Fruit fly (Drosophila melanogaster) S2 (cell line): Measurements from ENCODE around the gene poe.

Experiments
- CG8478 ChIP-seq: fragments of >200 bp; optimal IDR thresholded peaks from 2 replicates; lab custom pipeline; 2018
- CTCF ChIP-seq, 2 experiments: fragments of >200 bp; optimal IDR thresholded peaks; 2 replicates each; lab custom pipeline; 2018

The poe gene

DNA sequence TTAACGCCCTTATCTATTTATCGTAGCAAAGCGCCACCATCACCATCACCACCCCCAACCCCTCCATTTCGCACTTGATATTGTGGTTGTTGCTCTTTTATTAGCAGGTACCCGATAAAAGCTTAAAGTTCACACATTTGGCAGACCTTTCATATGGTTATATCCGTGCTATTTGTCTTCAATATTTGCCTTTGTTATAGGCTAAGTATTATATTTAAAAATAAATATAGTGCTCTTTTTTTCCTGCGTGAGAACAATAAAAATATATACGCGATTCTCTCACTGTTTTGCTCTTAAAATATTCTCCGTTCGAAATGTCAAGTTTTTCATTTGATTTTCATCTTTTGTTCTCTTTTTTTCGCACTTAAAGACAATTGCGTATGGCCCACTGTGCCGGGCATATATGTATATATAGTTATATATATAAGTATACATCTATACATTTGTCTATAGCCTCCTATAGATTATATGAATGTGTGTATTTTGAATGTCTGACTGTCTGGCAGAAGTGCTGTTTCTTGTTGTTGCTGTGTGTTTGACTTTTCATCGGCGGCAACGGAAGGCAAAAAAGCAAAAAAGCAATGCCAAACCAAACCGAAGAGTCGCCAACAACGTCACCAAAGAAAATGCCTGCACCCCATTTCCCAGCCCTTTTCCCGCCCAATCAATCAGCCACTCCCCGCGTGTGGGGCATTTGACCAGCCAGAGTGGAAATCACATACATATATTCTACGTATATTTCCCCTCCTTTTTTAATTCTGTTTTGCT lies 22.8 kb upstream of the poe start:
- TF ChIP-seq CG8478 (lab: Kevin White, UChicago) (no peak), CTCF (optimal IDR thresholded peaks at IDR 0.05; lab: Kevin White, UChicago) (no peak)

DNA sequence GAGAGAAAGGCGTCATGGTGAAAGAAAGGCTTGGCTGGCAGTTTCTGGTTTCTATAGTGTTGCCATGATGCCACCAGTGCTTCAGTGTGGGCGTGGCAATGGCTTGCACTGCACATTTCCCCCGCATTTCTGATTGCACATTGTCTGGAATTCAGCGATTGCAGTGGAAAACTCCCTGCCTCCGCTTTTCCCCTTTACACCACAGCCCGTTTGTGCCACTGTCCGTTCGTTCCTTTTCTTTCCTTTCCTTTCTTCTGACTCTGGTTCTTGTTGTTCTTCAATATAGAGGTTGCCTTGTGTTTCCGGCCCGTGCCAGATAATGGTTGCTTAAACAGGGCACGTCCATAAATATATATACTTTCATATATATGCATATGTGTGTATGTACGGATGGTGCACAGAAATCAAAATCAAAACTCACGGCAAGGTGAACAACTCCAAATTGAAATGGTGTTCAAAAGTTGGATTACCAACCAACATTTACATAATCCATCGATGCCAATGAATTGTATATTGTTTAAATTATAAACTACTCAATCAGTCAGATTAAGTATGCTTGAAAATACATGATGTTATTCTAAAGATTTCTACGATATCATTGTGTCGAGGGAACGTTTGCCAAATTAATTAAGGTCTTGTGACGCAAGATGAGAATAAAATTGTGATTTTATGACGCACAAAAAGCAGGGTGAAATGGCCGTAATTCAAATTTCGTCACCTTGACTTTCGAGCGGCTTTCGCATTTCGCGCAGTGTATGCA lies 21.9 kb upstream of the poe start:
- TF ChIP-seq CG8478 (lab: Kevin White, UChicago), result no peak
- TF ChIP-seq CTCF (optimal IDR thresholded peaks at IDR 0.05; lab: Kevin White, UChicago), result no peak

DNA sequence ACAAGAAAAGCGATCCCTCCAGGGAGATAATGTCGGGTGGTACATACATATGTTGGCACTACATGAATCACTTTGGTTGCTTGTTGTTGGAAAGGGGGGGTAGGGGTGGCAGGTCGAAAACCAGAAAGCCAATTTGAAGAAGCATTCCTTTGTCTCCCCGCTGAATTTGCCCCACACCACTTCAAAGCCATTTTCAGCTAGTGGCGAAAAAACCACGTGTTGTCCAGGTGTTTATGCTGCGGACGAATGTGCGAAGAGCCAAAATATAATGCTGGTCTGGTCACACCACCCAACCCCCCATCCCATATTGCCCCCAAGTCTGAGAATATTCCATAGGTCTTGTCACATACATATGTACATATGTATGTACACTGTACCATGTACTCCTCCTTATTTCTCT lies 20.5 kb upstream of the poe start:
- TF ChIP-seq CG8478 (lab: Kevin White, UChicago), result no peak
- no peak for TF ChIP-seq CTCF (optimal IDR thresholded peaks at IDR 0.05; lab: Kevin White, UChicago)

DNA sequence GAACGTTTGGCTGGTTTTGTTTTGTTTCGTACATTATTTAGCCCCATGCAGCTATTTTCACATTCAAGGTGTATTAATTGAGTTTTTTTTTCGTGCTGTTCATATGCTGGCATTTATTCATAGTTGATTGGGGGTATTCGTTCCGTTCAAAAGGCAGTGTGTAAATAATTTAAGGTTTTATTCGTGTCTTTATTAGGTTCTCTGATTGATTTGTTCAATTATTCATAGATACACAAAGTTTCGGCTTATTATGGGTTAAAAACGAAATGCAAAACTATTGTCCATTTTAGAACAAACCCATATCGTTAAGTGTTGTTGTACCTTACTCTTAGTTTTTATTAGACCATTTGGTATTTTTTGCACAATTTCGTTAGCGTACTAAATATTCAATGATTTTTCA lies 20.0 kb upstream of the poe start:
- TF ChIP-seq CTCF (optimal IDR thresholded peaks at IDR 0.05; lab: Kevin White, UChicago), result no peak
- no peak for TF ChIP-seq CG8478 (lab: Kevin White, UChicago)

DNA sequence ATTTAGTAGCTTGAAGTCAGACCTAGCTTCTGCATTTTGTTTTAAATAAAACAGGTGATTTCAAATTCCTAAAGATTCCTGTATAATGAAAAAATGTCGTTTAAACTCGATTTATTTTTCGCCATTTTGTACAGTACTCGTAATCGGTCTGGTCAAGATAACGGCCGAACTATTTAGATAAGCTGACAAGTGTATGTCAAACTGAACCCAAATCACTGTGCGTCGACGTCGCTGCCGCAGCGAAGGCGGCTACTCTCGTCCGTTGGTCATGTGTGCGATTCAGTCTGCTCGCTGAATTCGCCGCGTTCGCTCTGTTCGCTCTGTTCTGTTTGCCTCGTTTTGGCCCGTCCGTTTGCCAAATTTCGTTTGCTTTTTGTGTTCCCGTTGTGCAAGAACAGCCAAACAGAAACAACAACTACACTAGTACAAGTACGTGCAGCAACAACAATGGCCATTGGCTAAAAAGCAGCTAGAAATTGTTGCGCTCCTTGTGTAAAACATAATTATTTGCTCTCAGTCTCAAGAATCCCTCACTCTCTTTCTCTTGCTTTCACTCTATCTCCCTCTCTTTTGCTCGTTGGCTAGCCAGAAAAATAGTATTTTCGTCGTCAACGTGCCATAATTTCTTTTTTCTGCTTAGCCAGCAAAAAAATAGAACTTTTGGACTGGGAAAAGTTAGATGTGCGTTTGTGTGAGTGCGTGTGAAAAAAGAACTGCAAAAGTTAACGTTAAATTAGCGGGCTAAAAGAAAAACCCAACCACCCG lies 16.8 kb upstream of the poe start:
- TF ChIP-seq CG8478 (lab: Kevin White, UChicago) (no peak), CTCF (optimal IDR thresholded peaks at IDR 0.05; lab: Kevin White, UChicago) (no peak)

DNA sequence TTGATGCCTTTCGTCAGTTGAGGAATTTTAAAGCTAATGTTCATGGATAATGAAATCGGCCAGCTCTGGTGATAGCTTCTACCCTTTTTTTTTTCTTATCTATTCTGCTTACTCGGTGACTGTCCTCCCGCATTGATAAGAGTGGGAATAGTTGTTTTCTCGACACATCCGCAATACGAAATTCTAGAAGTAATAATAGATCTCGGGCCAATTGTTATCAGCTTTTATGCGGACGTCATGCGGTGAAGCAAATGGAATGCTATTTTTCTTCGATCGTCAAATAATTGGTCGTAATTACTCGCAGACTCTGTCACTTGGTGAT lies 16.0 kb upstream of the poe start:
- TF ChIP-seq CG8478 (lab: Kevin White, UChicago), result no peak
- no peak for TF ChIP-seq CTCF (optimal IDR thresholded peaks at IDR 0.05; lab: Kevin White, UChicago)

DNA sequence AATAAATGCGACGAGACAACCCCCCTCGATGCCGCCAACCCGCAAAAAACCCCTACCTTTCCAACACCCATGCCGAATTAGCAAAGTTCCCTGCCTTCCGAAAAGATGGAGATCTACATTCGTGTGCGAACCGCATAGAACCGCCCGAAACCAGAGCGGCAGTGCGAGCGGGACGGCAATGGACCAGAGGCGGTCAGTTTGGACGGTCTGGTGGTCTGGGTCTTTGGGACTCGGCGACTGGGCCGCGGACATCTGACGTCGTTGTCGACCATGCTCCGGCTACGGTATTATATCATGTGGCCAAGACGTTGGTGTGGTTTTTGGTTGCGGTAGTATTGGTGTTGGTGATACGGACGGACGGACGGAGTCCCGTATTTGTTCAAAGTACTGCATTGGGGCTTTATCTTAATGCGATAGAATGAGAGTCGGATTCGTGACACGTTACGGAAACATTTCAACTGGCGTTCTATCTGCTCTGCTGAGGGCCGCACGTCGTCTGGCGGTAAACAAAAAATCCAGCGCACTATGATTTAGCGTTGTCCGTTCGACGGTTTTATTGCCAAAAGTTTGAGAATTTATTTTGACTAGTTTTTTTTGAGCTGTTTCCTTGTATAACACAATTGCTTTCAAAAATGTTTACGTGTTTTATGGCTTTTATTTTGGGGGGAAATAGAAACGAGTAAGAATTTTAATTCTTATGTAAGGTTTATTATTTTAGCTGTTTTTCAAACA lies 15.5 kb upstream of the poe start:
- TF ChIP-seq CTCF (optimal IDR thresholded peaks at IDR 0.05; lab: Kevin White, UChicago) (no peak), CG8478 (lab: Kevin White, UChicago) (no peak)

DNA sequence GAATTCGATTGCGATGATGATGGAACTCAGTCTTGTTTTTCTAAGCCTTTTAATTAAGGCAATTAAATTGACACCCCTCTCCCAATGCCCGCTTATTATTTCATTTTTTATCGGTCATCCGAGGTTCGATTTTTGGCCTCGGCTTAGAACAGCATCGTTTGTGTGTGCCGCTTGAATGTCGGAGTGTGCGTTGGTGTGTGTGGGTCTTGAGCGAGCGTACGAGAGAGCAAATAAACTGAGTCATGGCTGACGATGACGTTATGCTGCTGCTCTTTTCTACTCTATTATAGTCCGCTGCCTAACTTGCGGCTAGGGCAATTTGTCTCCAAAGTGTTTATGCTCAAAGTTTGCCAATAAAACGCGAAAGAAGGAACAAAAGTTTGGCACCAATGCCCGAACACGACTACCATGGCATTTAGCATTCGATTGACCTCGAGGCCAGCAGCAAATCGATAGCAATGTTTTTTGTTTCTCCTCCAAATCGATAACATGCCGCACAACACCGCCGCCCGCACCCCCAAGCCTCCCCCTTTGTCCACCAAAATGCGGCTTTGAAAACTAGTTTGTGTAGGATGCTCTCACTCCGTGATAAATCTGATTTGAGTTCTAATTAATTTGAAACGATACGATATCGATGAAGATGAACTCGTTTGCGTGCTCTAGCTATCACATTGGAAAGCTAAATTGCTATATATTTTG lies 14.2 kb upstream of the poe start:
- TF ChIP-seq CTCF (optimal IDR thresholded peaks at IDR 0.05; lab: Kevin White, UChicago) (no peak), CG8478 (lab: Kevin White, UChicago) (no peak)

DNA sequence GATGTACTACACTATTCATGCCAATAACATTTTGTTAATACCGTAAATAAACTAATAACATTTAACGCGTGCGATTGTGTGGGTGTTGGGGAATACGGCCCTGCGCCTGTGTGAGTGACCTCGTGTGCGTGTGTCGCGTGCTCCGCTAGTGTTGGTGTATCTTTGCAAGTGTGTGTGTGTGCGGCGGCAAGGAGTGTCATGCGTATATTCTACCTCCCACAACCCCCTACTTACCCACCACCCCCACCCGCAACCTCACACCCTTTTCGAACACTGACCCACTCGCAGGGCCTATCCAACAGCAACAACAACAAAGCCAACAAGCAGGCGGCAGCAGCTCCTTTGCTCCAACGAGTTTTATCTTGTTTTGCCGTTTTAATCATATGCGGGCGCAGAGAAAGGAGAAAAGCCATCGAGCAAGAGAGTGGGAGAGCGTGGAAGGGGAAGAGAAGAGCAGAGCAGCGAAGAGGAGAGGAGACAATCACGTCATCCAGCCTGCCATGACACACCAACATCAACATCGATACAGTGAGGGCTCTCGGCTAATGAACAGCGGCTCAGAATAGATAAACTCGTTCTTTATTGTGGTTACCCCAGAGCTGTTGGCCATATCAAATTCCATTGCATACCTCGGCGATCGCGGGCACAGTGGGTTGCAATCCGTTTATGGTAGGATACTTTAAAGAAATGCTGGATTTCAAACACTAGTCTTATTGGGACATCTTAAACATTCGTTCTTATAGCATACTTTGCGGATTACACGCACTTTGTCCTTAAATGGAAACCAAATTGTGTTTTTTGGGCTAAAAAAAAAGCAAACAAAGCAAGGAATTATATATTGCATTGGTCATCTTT lies 13.2 kb upstream of the poe start:
- peak in 1 of 2 experiments; percentile 4 for TF ChIP-seq CTCF (optimal IDR thresholded peaks at IDR 0.05; lab: Kevin White, UChicago)
- no peak for TF ChIP-seq CG8478 (lab: Kevin White, UChicago)

DNA sequence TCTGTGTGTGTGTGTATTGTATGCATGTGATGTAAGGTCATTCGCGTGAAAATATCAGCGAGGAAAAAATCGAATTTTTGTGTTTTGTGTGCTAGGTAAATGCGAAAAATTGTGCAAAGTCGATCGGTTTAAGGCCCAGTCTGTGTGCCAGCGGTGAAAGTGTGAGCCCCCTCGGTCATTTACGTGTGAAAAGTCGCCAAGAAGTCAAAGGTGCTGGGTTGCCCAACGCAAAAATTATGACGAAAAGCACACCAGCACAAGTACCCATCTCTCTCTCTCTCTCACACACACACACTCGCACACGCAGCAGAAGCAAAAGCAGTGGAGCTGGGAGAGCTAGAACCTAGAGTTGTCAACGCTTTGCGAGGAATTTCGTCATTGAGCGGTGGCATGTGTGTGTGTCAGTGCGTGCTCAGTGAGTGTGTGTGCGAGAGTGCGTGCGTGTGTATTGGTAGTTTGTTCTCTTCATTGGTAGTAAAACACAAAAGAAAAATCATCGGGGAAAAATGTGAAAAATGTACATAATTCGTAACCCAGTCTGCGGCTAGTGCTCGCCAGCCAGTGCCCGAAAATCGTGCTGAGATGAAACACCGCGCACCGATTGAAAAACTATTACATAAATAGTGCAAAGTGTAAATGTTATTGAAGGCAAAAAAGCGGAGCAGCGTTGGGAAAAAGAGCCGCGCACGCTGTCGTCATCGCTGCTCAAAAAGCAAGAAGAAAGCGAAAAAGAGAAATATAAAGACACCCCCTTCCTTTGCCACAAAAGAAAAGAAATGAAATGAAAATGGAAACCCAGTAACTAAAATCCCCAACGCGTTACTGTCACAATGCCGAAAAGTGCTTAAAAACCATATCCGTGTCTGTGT lies 12.2 kb upstream of the poe start:
- TF ChIP-seq CTCF (optimal IDR thresholded peaks at IDR 0.05; lab: Kevin White, UChicago), result no peak
- no peak for TF ChIP-seq CG8478 (lab: Kevin White, UChicago)

DNA sequence CACCGCTTCAGTTG lies 11.8 kb upstream of the poe start, which contains the start of gene Bsg:
Gene Bsg, plus strand, starts transcription at position 8 of the 14 bp plus-strand sequence.
- no peak for TF ChIP-seq CG8478 (lab: Kevin White, UChicago)
- TF ChIP-seq CTCF (optimal IDR thresholded peaks at IDR 0.05; lab: Kevin White, UChicago), result no peak

DNA sequence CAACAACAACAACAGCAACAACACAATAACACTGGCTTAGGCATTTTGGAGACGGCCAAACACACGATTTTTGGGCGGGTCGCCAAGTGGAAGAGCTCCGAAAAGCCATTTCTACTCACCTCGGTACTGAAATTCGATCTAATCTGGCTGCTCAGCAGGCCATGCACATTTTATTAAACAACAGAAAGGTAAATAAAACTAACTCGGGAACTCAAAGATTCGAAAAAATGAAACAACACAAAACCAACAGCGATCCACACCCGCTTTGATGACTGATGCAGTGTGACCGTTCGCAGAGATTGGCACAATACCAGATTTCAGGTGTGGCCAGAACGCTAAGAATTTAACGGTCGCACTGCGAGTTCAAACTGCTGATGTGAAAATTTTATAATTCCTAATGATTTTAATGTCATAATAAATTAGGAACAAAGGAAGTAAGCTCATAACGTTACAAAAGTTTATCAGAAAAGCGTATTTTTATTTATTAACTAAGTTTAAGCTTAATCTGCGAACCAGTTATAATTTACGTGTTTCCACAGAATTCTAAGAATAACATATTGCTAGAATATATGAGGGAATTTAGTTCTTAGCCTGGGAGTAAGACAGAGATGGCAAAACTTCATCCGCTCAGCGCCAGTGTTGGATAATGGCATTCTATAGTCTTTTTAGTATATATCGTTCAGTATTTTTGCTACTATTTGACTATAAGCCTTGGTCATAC lies 11.4 kb upstream of the poe start, which contains the start of gene Mcr:
Gene Mcr, minus strand, starts transcription at position 291 of the 721 bp plus-strand sequence.
- TF ChIP-seq CG8478 (lab: Kevin White, UChicago) (no peak), CTCF (optimal IDR thresholded peaks at IDR 0.05; lab: Kevin White, UChicago) (no peak)
